Fruit fly (Drosophila melanogaster) whole organism, adult: ENCODE results near the gene Vdup1.
A peak's percentile ranks its signal among the peaks of the same experiment; 100 is the strongest.

Experiments
- CG12768 ChIP-seq: fragments of 200-800 bp; sonication (Bioruptor generic); optimal IDR thresholded peaks from 2 replicates; lab custom pipeline; 2017; ENCODE audit warnings: missing biosample characterization, missing genetic modification characterization, mild to moderate bottlenecking, moderate library complexity, missing genetic modification reagents
- CG33017 ChIP-seq: fragments of 200-800 bp; sonication (Bioruptor generic); optimal IDR thresholded peaks from 2 replicates; lab custom pipeline; 2018; ENCODE audit warnings: missing biosample characterization, mild to moderate bottlenecking, missing genetic modification characterization, moderate library complexity
- CG5204 ChIP-seq: fragments of 200-800 bp; sonication (Bioruptor generic); optimal IDR thresholded peaks from 2 replicates; lab custom pipeline; 2016; ENCODE audit warnings: missing biosample characterization, missing genetic modification characterization
- CG7045 ChIP-seq: fragments of 200-800 bp; sonication (Bioruptor generic); optimal IDR thresholded peaks from 2 replicates; lab custom pipeline; 2017; ENCODE audit warnings: missing biosample characterization, mild to moderate bottlenecking, missing genetic modification characterization
- CG7101 ChIP-seq: fragments of 200-800 bp; sonication (Bioruptor generic); optimal IDR thresholded peaks from 2 replicates; lab custom pipeline; 2018; ENCODE audit warnings: missing biosample characterization, mild to moderate bottlenecking, missing genetic modification characterization, moderate library complexity
- Clk ChIP-seq: fragments of 200-800 bp; sonication (Bioruptor generic); optimal IDR thresholded peaks from 2 replicates; lab custom pipeline; 2017; ENCODE audit warnings: missing biosample characterization, missing genetic modification characterization
- Crg-1 ChIP-seq: fragments of 200-800 bp; sonication (Bioruptor generic); optimal IDR thresholded peaks from 2 replicates; lab custom pipeline; 2016; ENCODE audit warnings: missing biosample characterization, missing genetic modification characterization
- bab1 ChIP-seq: fragments of 200-800 bp; sonication (Bioruptor generic); optimal IDR thresholded peaks from 3 replicates; lab custom pipeline; 2019; ENCODE audit warnings: missing biosample characterization, mild to moderate bottlenecking, missing genetic modification characterization, moderate library complexity
- cic ChIP-seq: fragments of 200-800 bp; sonication (Bioruptor generic); optimal IDR thresholded peaks from 2 replicates; lab custom pipeline; 2017; ENCODE audit warnings: missing biosample characterization, mild to moderate bottlenecking, missing genetic modification characterization, moderate library complexity
- cnc ChIP-seq, 2 experiments: fragments of >200 bp; optimal IDR thresholded peaks; 2 replicates each; lab custom pipeline; 2017
- kay ChIP-seq: fragments of 200-800 bp; sonication (Bioruptor generic); peaks from one replicate; lab custom pipeline; 2016; ENCODE audit warnings: missing biosample characterization, missing genetic modification characterization, borderline replicate concordance
- ovo ChIP-seq: fragments of 200-800 bp; sonication (Bioruptor generic); optimal IDR thresholded peaks from 2 replicates; lab custom pipeline; 2016; ENCODE audit warnings: missing biosample characterization, missing genetic modification characterization
- toe ChIP-seq: fragments of 200-800 bp; sonication (Bioruptor generic); optimal IDR thresholded peaks from 2 replicates; lab custom pipeline; 2016; ENCODE audit warnings: missing biosample characterization, missing genetic modification characterization

DNA sequence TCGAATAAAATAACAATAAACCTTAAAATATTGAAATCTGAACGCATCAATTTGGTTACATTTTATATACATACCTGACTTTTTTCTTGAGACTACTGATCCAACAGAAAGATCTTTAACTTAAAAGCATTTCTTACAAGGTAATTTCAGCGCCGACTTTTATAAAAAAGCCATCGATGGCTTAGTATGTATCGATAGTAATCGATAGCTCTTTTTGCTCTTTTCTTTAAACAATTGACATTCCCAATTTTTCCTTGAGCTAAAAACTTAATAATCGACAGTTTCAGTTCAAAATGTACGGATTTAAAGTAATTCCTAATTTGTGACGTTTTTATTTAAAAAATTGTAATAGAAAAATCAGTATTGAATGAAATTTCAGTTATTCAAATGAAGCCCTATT is 4.3 kb downstream of the Vdup1 start:
- TF ChIP-seq bab1 (peak; percentile 48), CG7101 (tag; lab: Kevin White, UChicago) (no peak), Crg-1 (GFP tag; lab: Kevin White, UChicago) (no peak), CG33017 (tag; lab: Kevin White, UChicago) (no peak), toe (GFP tag; lab: Kevin White, UChicago) (no peak), cic (GFP tag; lab: Kevin White, UChicago) (no peak), cnc (optimal IDR thresholded peaks at IDR 0.05; lab: Kevin White, UChicago) (no peak), kay (GFP tag; lab: Kevin White, UChicago) (no peak), CG5204 (GFP tag; lab: Kevin White, UChicago) (no peak), CG7045 (GFP tag; lab: Kevin White, UChicago) (no peak), Clk (GFP tag; lab: Kevin White, UChicago) (no peak), CG12768 (no peak), ovo (no peak)
